Worm (Caenorhabditis elegans) whole organism, late embryonic: ENCODE results near the gene srh-100.

ENCODE experiments used
- Y22D7AL.16 ChIP-seq: sonication (generic microtip); optimal IDR thresholded peaks from 2 replicates; lab custom pipeline; 2016; ENCODE audit warnings: missing genetic modification characterization, missing compliant biosample characterization
- ceh-14 ChIP-seq: sonication (generic microtip); optimal IDR thresholded peaks from 2 replicates; lab custom pipeline; 2016; ENCODE audit warnings: missing genotype, missing genetic modification characterization, missing compliant biosample characterization
- ets-4 ChIP-seq: sonication (generic microtip); optimal IDR thresholded peaks from 2 replicates; lab custom pipeline; 2016; ENCODE audit warnings: missing genetic modification characterization, missing compliant biosample characterization
- fax-1 ChIP-seq: sonication (generic microtip); optimal IDR thresholded peaks from 2 replicates; lab custom pipeline; 2016; ENCODE audit warnings: missing genotype, missing genetic modification characterization, missing compliant biosample characterization
- hlh-30 ChIP-seq: sonication (generic microtip); optimal IDR thresholded peaks from 2 replicates; lab custom pipeline; 2017; ENCODE audit warnings: antibody characterized with exemption, missing genetic modification characterization, missing compliant biosample characterization; ENCODE audit not compliant: insufficient read depth
- lin-11 ChIP-seq: fragments of 200-800 bp; sonication (Bioruptor generic); optimal IDR thresholded peaks from 2 replicates; lab custom pipeline; 2018; ENCODE audit warnings: mild to moderate bottlenecking, missing genetic modification characterization, missing compliant biosample characterization
- nfya-1 ChIP-seq: sonication (generic microtip); optimal IDR thresholded peaks from 2 replicates; lab custom pipeline; 2017; ENCODE audit warnings: missing genetic modification characterization, mild to moderate bottlenecking, missing compliant biosample characterization, antibody characterized with exemption, moderate library complexity
- pqm-1 ChIP-seq: sonication (generic microtip); optimal IDR thresholded peaks from 2 replicates; lab custom pipeline; 2016; ENCODE audit warnings: missing genetic modification characterization, missing compliant biosample characterization

- TF ChIP-seq ceh-14 (tag; lab: Kevin White, UChicago) = no peak
- TF ChIP-seq Y22D7AL.16 (tag; lab: Kevin White, UChicago) = no peak
- TF ChIP-seq pqm-1 (tag; lab: Kevin White, UChicago) = no peak
- no peak for TF ChIP-seq nfya-1
- no peak for TF ChIP-seq ets-4 (tag; lab: Kevin White, UChicago)
- TF ChIP-seq hlh-30 (tag; lab: Kevin White, UChicago) = no peak
- TF ChIP-seq lin-11 (tag; lab: Kevin White, UChicago) = no peak
- TF ChIP-seq fax-1 (tag; lab: Kevin White, UChicago) = no peak
Measured at ce11 chrII:3673493-3673892, 41.0 kb downstream of the srh-100 start, which contains the start of gene sea-1.
